Worm (Caenorhabditis elegans) whole organism, late embryonic: ENCODE data around the gene npax-3.

Experiments used
- F13H6.1 ChIP-seq: sonication (generic microtip); optimal IDR thresholded peaks from 2 replicates; lab custom pipeline; 2016; ENCODE audit warnings: missing genetic modification characterization, missing compliant biosample characterization
- pha-4 ChIP-seq: fragments of 150-350 bp; optimal IDR thresholded peaks from 2 replicates; lab custom pipeline; 2018; ENCODE audit warnings: missing biosample characterization, missing genetic modification reagents, missing genetic modification characterization
- rnt-1 ChIP-seq: sonication (generic microtip); optimal IDR thresholded peaks from 2 replicates; lab custom pipeline; 2016; ENCODE audit warnings: missing genetic modification characterization, missing compliant biosample characterization
- sox-4 ChIP-seq: sonication (generic microtip); optimal IDR thresholded peaks from 2 replicates; lab custom pipeline; 2017; ENCODE audit warnings: mild to moderate bottlenecking, missing genetic modification characterization, inconsistent platforms, missing compliant biosample characterization
- ztf-16 ChIP-seq: sonication (generic microtip); optimal IDR thresholded peaks from 2 replicates; lab custom pipeline; 2017; ENCODE audit warnings: missing genetic modification characterization, missing compliant biosample characterization

DNA sequence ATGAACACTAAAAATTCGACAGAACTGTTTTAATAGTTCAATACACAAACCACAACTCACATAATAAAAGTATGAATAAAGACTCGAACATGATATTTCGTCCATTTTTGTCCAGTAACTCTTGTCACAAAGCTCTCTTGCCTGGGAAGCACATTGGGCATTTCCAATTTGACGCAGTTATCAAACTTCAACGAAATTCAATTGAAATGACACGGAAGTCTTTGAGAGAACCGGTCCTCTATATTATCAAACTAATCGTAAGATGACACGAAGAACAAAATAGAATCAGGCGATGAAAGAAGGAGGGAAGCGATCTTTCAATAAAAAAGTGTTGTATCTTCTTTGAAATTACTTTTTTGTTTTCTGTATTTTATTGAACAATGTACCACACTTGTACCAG is 27.1 kb upstream of the npax-3 start, which contains the start of gene T11G6.3:
- no peak for TF ChIP-seq sox-4
- no peak for TF ChIP-seq rnt-1 (tag; lab: Kevin White, UChicago)
- no peak for TF ChIP-seq pha-4 (tag; lab: Kevin White, UChicago)
- no peak for TF ChIP-seq ztf-16
- no peak for TF ChIP-seq F13H6.1 (tag; lab: Kevin White, UChicago)
